Fruit fly (Drosophila melanogaster) whole organism, prepupa: ENCODE measurements around the gene CG12480.

Experiments
- CG11762 ChIP-seq: fragments of 200-800 bp; sonication (Bioruptor generic); optimal IDR thresholded peaks from 3 replicates; lab custom pipeline; 2016; ENCODE audit warnings: missing biosample characterization, missing genetic modification characterization; ENCODE audit not compliant: insufficient read depth
- CG16779 ChIP-seq: fragments of 200-800 bp; sonication (Bioruptor generic); optimal IDR thresholded peaks from 3 replicates; lab custom pipeline; 2017; ENCODE audit warnings: missing biosample characterization, mild to moderate bottlenecking, missing genetic modification characterization
- CG6276 ChIP-seq: fragments of 200-800 bp; sonication (Bioruptor generic); optimal IDR thresholded peaks from 2 replicates; lab custom pipeline; 2017; ENCODE audit warnings: missing biosample characterization, mild to moderate bottlenecking, missing genetic modification characterization
- CG8632 ChIP-seq: fragments of 200-800 bp; sonication (Bioruptor generic); optimal IDR thresholded peaks from 3 replicates; lab custom pipeline; 2016; ENCODE audit warnings: missing biosample characterization, missing genetic modification characterization
- Eip75B ChIP-seq: fragments of 200-800 bp; sonication (Bioruptor generic); optimal IDR thresholded peaks from 3 replicates; lab custom pipeline; 2016; ENCODE audit warnings: missing biosample characterization, missing genetic modification characterization
- Ets21C ChIP-seq: fragments of 200-800 bp; sonication (Bioruptor generic); optimal IDR thresholded peaks from 3 replicates; lab custom pipeline; 2016; ENCODE audit warnings: missing biosample characterization, missing genetic modification characterization
- Lpt ChIP-seq: fragments of 200-800 bp; sonication (Bioruptor generic); optimal IDR thresholded peaks from 3 replicates; lab custom pipeline; 2016; ENCODE audit warnings: missing biosample characterization, missing genetic modification characterization
- OdsH ChIP-seq: fragments of 200-800 bp; sonication (Bioruptor generic); optimal IDR thresholded peaks from 3 replicates; lab custom pipeline; 2016; ENCODE audit warnings: missing biosample characterization, missing genetic modification characterization
- Sox102F ChIP-seq: fragments of 200-800 bp; sonication (Bioruptor generic); optimal IDR thresholded peaks from 2 replicates; lab custom pipeline; 2016; ENCODE audit warnings: missing biosample characterization, mild to moderate bottlenecking, missing genetic modification characterization
- dac ChIP-seq: fragments of 200-800 bp; sonication (Bioruptor generic); optimal IDR thresholded peaks from 2 replicates; lab custom pipeline; 2017; ENCODE audit warnings: missing biosample characterization, mild to moderate bottlenecking, missing genetic modification characterization
- fkh ChIP-seq: fragments of 200-800 bp; sonication (Bioruptor generic); optimal IDR thresholded peaks from 3 replicates; lab custom pipeline; 2017; ENCODE audit warnings: missing biosample characterization, mild to moderate bottlenecking, missing genetic modification characterization, moderate library complexity
- pdm3 ChIP-seq: fragments of 200-800 bp; sonication (Bioruptor generic); optimal IDR thresholded peaks from 3 replicates; lab custom pipeline; 2016; ENCODE audit warnings: missing biosample characterization, missing genetic modification characterization
- ss ChIP-seq, 2 experiments: fragments of 200-800 bp; sonication (Bioruptor generic); optimal IDR thresholded peaks; 2 replicates in 1 of 2; 3 replicates in 1 of 2; lab custom pipeline; 2017 to 2018; ENCODE audit warnings: mild to moderate bottlenecking in 2 of 2, missing biosample characterization in 2 of 2, missing genetic modification characterization in 2 of 2, moderate library complexity in 1 of 2
- vri ChIP-seq: fragments of 200-800 bp; sonication (Bioruptor generic); optimal IDR thresholded peaks from 3 replicates; lab custom pipeline; 2016; ENCODE audit warnings: missing biosample characterization, mild to moderate bottlenecking, missing genetic modification characterization

DNA sequence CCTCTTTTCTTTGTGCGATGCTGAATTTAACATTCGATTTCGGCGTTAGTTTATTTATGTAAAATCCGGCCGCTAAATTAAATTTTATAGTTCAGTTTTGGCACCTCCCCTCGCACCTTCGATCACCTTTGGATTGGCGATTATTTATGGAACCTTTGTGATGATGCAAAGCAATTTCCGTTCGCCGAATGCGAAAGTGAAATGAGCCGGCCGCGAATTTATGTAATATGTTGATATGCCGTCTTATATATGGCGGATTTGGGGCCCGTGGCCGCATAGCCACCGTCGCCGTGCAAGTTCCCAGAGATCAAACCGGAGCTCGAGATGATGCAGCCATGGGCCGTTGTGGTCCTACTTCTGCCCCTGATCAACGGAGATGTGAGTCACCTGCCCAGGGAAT, 7.2 kb downstream of the CG12480 start, which contains the start of gene CG11581:
- TF ChIP-seq Ets21C (GFP tag; lab: Kevin White, UChicago) (no peak), vri (GFP tag; lab: Kevin White, UChicago) (no peak), CG11762 (no peak), CG8632 (GFP tag; lab: Kevin White, UChicago) (no peak), CG6276 (GFP tag; lab: Kevin White, UChicago) (no peak), fkh (GFP tag; lab: Kevin White, UChicago) (no peak), ss (GFP tag; optimal IDR thresholded peaks at IDR 0.05; lab: Kevin White, UChicago) (no peak), Sox102F (GFP tag; lab: Kevin White, UChicago) (no peak), CG16779 (tag; lab: Kevin White, UChicago) (no peak), pdm3 (no peak), dac (no peak), Lpt (GFP tag; lab: Kevin White, UChicago) (no peak), OdsH (GFP tag; lab: Kevin White, UChicago) (no peak), Eip75B (GFP tag; lab: Kevin White, UChicago) (no peak)
